Worm (Caenorhabditis elegans): ENCODE data around the gene C17C3.24.

C17C3.24 gene

DNA sequence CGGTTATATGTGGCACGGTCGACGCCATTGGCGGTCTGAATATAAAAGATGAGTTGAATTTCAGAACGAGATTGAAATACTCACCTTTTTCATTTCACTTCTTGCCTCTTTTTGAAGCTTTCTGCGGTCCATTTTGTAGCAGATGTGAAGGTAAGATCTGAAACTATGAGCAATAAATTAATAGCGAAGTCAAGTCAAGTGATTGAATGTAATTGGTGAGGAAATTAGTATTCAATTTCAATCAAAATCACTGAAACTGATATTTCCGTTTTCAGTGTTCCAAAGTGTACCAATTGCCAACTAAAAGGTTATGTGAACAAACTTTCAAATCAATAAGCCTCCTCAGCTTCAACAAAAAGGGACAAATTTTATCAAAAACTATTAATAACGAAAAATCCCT, at the start of gene C17C3.24:
Gene C17C3.24, minus strand, starts transcription at position 101 of the 400 bp plus-strand sequence.
- TF ChIP-seq M03D4.4 (tag; optimal IDR thresholded peaks at IDR 0.05): no peak
- no peak for TF ChIP-seq lsy-2 (tag; optimal IDR thresholded peaks at IDR 0.05)
- TF ChIP-seq pha-4 (tag; optimal IDR thresholded peaks at IDR 0.05): no peak
- no peak for TF ChIP-seq tbx-8 (GFP tag; optimal IDR thresholded peaks at IDR 0.05)
- no peak for TF ChIP-seq zip-8 (tag; optimal IDR thresholded peaks at IDR 0.05)
- no peak for TF ChIP-seq elt-1 (tag; optimal IDR thresholded peaks at IDR 0.05; ENCODE audit: borderline replicate concordance, insufficient read depth)
- no peak for TF ChIP-seq nhr-28 (tag; optimal IDR thresholded peaks at IDR 0.05)
- TF ChIP-seq nhr-12 (tag; optimal IDR thresholded peaks at IDR 0.05): no peak
- no peak for TF ChIP-seq mls-2 (tag; optimal IDR thresholded peaks at IDR 0.05)
- no peak for TF ChIP-seq ceh-43 (GFP tag; optimal IDR thresholded peaks at IDR 0.05)
- TF ChIP-seq lin-32 (GFP tag; optimal IDR thresholded peaks at IDR 0.05): no peak
- no peak for TF ChIP-seq mep-1 (tag; optimal IDR thresholded peaks at IDR 0.05)
- no peak for TF ChIP-seq unc-62 (GFP tag; optimal IDR thresholded peaks at IDR 0.05)
- TF ChIP-seq blmp-1 (tag; optimal IDR thresholded peaks at IDR 0.05): no peak
- no peak for TF ChIP-seq sem-2 (GFP tag; optimal IDR thresholded peaks at IDR 0.05)
- no peak for TF ChIP-seq elt-3 (tag; optimal IDR thresholded peaks at IDR 0.05)
- no peak for TF ChIP-seq snpc-4 (tag; optimal IDR thresholded peaks at IDR 0.05)
- no peak for TF ChIP-seq lin-13 (tag; optimal IDR thresholded peaks at IDR 0.05)

DNA sequence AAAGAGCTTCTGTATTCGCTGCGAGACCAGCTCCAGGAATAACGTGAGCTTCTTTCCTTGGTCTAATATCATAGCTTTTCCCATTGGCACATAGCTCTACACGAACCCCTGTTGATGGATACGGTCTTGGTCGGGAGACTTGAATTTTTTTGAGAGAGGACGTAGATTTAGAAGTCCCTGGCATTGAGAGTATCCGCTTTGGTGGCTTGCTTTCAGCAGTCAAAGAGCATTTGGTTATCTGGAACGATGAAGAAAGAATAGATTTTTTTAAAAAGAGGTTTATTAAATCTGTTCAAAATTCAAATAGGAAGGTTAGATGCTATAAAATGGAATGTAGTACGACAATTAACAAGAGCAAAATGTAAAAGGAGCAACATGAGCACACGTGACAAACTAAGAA, 48.1 kb upstream of the C17C3.24 start, which contains the start of gene C17G10.13:
Gene C17G10.13, minus strand, starts transcription at position 101 of the 400 bp plus-strand sequence.
- no peak for TF ChIP-seq bed-3 (GFP tag; optimal IDR thresholded peaks at IDR 0.05)
- TF ChIP-seq hlh-1 (tag; optimal IDR thresholded peaks at IDR 0.05): no peak
- no peak for TF ChIP-seq nhr-76 (tag; optimal IDR thresholded peaks at IDR 0.05)
- no peak for TF ChIP-seq elt-3 (tag; optimal IDR thresholded peaks at IDR 0.05)
- TF ChIP-seq sem-2 (GFP tag; optimal IDR thresholded peaks at IDR 0.05): no peak
- TF ChIP-seq ceh-39 (tag; optimal IDR thresholded peaks at IDR 0.05): no peak
- no peak for TF ChIP-seq lin-13 (tag; optimal IDR thresholded peaks at IDR 0.05)
- no peak for TF ChIP-seq zip-8 (tag; optimal IDR thresholded peaks at IDR 0.05)
- TF ChIP-seq nhr-2 (tag; optimal IDR thresholded peaks at IDR 0.05): no peak
- no peak for TF ChIP-seq nhr-28 (tag; optimal IDR thresholded peaks at IDR 0.05)
- no peak for TF ChIP-seq ces-1 (GFP tag; optimal IDR thresholded peaks at IDR 0.05)
- TF ChIP-seq sptf-1 (tag; optimal IDR thresholded peaks at IDR 0.05): no peak

DNA sequence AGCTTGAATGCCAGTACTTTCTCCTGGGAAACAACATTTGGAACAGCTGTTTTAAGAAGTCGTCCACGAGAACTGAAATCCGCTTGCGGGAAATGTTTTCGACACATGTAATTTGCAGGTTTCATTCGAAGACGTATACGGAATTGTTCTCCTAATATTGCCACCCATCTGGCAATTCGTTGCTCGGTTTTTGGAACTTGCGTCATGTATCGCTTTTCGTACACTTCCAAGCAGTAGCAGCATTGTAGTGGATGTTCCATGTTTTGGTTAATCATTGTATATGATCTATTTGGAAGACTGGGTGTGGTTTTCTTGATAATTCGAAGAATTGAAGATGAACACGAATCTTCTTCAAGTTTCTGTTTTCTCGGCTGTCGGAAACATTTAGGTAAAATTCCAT, 46.2 kb upstream of the C17C3.24 start:
- TF ChIP-seq mep-1 (tag; optimal IDR thresholded peaks at IDR 0.05): no peak
- TF ChIP-seq hlh-1 (tag; optimal IDR thresholded peaks at IDR 0.05): no peak
- TF ChIP-seq ztf-11 (tag; optimal IDR thresholded peaks at IDR 0.05): no peak
- TF ChIP-seq tbx-8 (GFP tag; optimal IDR thresholded peaks at IDR 0.05): no peak
- no peak for TF ChIP-seq mls-2 (tag; optimal IDR thresholded peaks at IDR 0.05)
- TF ChIP-seq flh-1 (GFP tag; optimal IDR thresholded peaks at IDR 0.05): no peak
- no peak for TF ChIP-seq drap-1 (GFP tag; optimal IDR thresholded peaks at IDR 0.05)
- TF ChIP-seq snpc-4 (tag; optimal IDR thresholded peaks at IDR 0.05): no peak
- TF ChIP-seq lsy-2 (tag; optimal IDR thresholded peaks at IDR 0.05): no peak
- TF ChIP-seq nhr-76 (tag; optimal IDR thresholded peaks at IDR 0.05): no peak
- no peak for TF ChIP-seq ceh-43 (GFP tag; optimal IDR thresholded peaks at IDR 0.05)
- TF ChIP-seq elt-1 (tag; optimal IDR thresholded peaks at IDR 0.05; ENCODE audit: borderline replicate concordance, insufficient read depth): no peak
- no peak for TF ChIP-seq ham-2 (GFP tag; optimal IDR thresholded peaks at IDR 0.05)
- TF ChIP-seq sptf-1 (tag; optimal IDR thresholded peaks at IDR 0.05): no peak
- no peak for TF ChIP-seq unc-120 (tag; optimal IDR thresholded peaks at IDR 0.05; ENCODE audit: poor library complexity, severe bottlenecking)
- no peak for TF ChIP-seq ceh-39 (tag; optimal IDR thresholded peaks at IDR 0.05)
- no peak for TF ChIP-seq lin-13 (tag; optimal IDR thresholded peaks at IDR 0.05)
- no peak for TF ChIP-seq unc-62 (GFP tag; optimal IDR thresholded peaks at IDR 0.05)
- TF ChIP-seq ceh-83 (GFP tag; optimal IDR thresholded peaks at IDR 0.05): no peak
- no peak for TF ChIP-seq nhr-28 (tag; optimal IDR thresholded peaks at IDR 0.05)

DNA sequence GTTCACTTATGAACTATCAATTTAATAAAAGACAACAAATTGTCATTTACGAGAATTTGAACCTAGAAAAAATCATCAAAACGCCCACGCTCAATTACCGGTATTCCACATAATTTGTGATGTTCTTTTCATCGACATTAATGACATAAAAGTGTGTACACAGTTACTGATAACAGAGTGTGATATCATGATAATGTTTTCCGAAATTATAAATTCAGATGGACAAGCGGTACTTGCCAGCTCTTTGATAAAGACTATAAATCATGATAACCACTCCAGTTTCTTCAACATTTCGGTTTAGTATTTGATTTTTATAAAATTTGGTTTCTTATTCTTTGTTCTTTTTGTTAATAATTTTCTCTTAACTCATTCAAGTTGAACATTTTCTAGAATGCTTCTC, 44.2 kb upstream of the C17C3.24 start, which contains the start of gene lys-8:
Gene lys-8, plus strand, starts transcription at position 391 of the 400 bp plus-strand sequence.
- TF ChIP-seq lsy-2 (tag; optimal IDR thresholded peaks at IDR 0.05) (no peak), drap-1 (GFP tag; optimal IDR thresholded peaks at IDR 0.05) (no peak)

DNA sequence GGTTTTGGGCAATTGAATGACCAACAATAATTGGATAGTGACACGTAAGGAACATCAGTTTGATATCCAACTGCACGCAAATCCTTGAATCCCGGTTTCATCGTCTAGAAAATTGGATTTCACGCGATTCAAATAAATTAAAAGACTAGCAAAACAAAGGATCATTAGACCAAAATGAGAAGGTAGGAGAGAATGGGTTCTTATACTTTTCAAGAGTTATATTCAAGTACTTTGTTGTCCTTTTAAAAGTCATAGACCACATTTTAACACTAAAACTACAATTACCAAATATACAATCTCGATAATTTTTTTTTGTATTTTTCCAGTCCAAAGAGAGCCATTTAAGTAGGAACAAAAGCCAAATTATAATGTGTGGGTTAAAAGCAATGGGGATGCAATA, 40.7 kb upstream of the C17C3.24 start, which contains the start of gene T25E4.2:
Gene T25E4.2, minus strand, starts transcription at position 101 of the 400 bp plus-strand sequence.
- no peak for TF ChIP-seq mls-2 (tag; optimal IDR thresholded peaks at IDR 0.05)
- TF ChIP-seq mep-1 (tag; optimal IDR thresholded peaks at IDR 0.05): no peak
